Fruit fly (Drosophila melanogaster) whole organism, adult: ENCODE data around the gene Osi2.

Source experiments
- Clk ChIP-seq: fragments of 200-800 bp; sonication (Bioruptor generic); optimal IDR thresholded peaks from 2 replicates; lab custom pipeline; 2017; ENCODE audit warnings: missing biosample characterization, missing genetic modification characterization
- Crg-1 ChIP-seq: fragments of 200-800 bp; sonication (Bioruptor generic); optimal IDR thresholded peaks from 2 replicates; lab custom pipeline; 2016; ENCODE audit warnings: missing biosample characterization, missing genetic modification characterization
- bab1 ChIP-seq: fragments of 200-800 bp; sonication (Bioruptor generic); optimal IDR thresholded peaks from 3 replicates; lab custom pipeline; 2019; ENCODE audit warnings: missing biosample characterization, mild to moderate bottlenecking, missing genetic modification characterization, moderate library complexity
- cnc ChIP-seq, 2 experiments: fragments of >200 bp; optimal IDR thresholded peaks; 2 replicates each; lab custom pipeline; 2017
- kay ChIP-seq: fragments of 200-800 bp; sonication (Bioruptor generic); peaks from one replicate; lab custom pipeline; 2016; ENCODE audit warnings: missing biosample characterization, missing genetic modification characterization, borderline replicate concordance
- tj ChIP-seq: fragments of 200-800 bp; sonication (Bioruptor generic); optimal IDR thresholded peaks from 3 replicates; lab custom pipeline; 2017; ENCODE audit warnings: missing biosample characterization, mild to moderate bottlenecking, missing genetic modification characterization, moderate library complexity

DNA sequence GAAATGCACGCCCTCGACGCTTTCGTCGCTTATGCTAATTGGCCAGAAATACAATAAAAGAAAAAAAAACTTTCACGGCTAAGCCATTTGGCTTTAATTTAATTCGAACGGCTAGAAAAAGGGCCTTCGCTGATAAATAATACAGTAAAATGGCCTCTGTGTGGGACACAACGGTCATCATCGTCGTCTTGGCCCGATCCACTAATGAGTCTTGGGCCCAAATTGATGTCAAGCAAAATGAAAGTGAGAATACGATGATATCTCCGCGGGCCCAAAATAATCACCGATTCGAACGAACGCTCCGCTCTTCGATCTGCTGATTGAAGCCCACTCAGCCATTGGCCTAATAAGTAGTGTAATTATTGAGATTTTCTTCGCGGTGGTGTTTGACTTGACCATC is 22.2 kb downstream of the Osi2 start:
- no peak for TF ChIP-seq bab1
- TF ChIP-seq Clk (GFP tag; lab: Kevin White, UChicago) = no peak
- TF ChIP-seq tj (GFP tag; lab: Kevin White, UChicago) = no peak
- TF ChIP-seq cnc (optimal IDR thresholded peaks at IDR 0.05; lab: Kevin White, UChicago) = no peak
- TF ChIP-seq Crg-1 = no peak
- TF ChIP-seq kay (GFP tag; lab: Kevin White, UChicago) = no peak
